Worm (Caenorhabditis elegans) whole organism, L2 larva: Measurements from ENCODE around the gene Y116F11A.6.
A peak's percentile ranks its signal among the peaks of the same experiment; 100 is the strongest.

Source experiments
- ceh-82 ChIP-seq: fragments of 150-350 bp; optimal IDR thresholded peaks from 2 replicates; lab custom pipeline; 2014; ENCODE audit warnings: missing biosample characterization, missing genetic modification characterization
- fos-1 ChIP-seq: fragments of 150-350 bp; optimal IDR thresholded peaks from 2 replicates; lab custom pipeline; 2014; ENCODE audit warnings: missing biosample characterization, missing genetic modification characterization
- lin-39 ChIP-seq: fragments of 150-350 bp; optimal IDR thresholded peaks from 2 replicates; lab custom pipeline; 2014; ENCODE audit warnings: missing biosample characterization, missing genetic modification reagents, missing genetic modification characterization
- lsy-2 ChIP-seq, 2 experiments: fragments of 150-350 bp in 1 of 2; sonication (generic microtip) in 1 of 2; optimal IDR thresholded peaks; 2 replicates each; lab custom pipeline; 2014 to 2017; ENCODE audit warnings: missing biosample characterization in 2 of 2, missing genetic modification characterization in 2 of 2

- peak; percentile 90 for TF ChIP-seq fos-1 (tag; lab: Kevin White, UChicago)
- TF ChIP-seq ceh-82 (tag; lab: Kevin White, UChicago), result no peak
- TF ChIP-seq lin-39, result no peak
- TF ChIP-seq lsy-2 (tag; optimal IDR thresholded peaks at IDR 0.05; lab: Kevin White, UChicago), result no peak
These were observed 35.9 kb downstream of the Y116F11A.6 start, which contains the start of gene clec-50 for ce11 chrV:19755260-19755659.
